Fruit fly (Drosophila melanogaster) whole organism, wandering third instar larva: ENCODE measurements around the gene CG7896.

ENCODE experiments used
- Abd-B ChIP-seq: fragments of >200 bp; optimal IDR thresholded peaks from 2 replicates; lab custom pipeline; 2017; ENCODE audit warnings: missing biosample characterization, missing genetic modification characterization
- CG32264 ChIP-seq: fragments of 200-800 bp; sonication (Bioruptor generic); optimal IDR thresholded peaks from 2 replicates; lab custom pipeline; 2016; ENCODE audit warnings: missing biosample characterization, missing genetic modification characterization
- CrebA ChIP-seq: fragments of 200-800 bp; sonication (Bioruptor generic); optimal IDR thresholded peaks from 2 replicates; lab custom pipeline; 2016; ENCODE audit warnings: missing biosample characterization, mild to moderate bottlenecking, missing genetic modification characterization, borderline replicate concordance
- Dif ChIP-seq: fragments of 200-275, 200-300 bp; sonication (Bioruptor generic); optimal IDR thresholded peaks from 2 replicates; lab custom pipeline; 2018; ENCODE audit warnings: missing biosample characterization, missing genetic modification characterization; ENCODE audit not compliant: partially characterized antibody
- HLH106 ChIP-seq: fragments of 200-800 bp; optimal IDR thresholded peaks from 3 replicates; lab custom pipeline; 2019; ENCODE audit warnings: missing biosample characterization, mild to moderate bottlenecking, missing genetic modification characterization, moderate library complexity
- Hnf4 ChIP-seq: fragments of 200-800 bp; sonication (Bioruptor generic); optimal IDR thresholded peaks from 2 replicates; lab custom pipeline; 2016; ENCODE audit warnings: missing biosample characterization, mild to moderate bottlenecking, missing genetic modification characterization
- Hr78 ChIP-seq: fragments of >200 bp; optimal IDR thresholded peaks from 2 replicates; lab custom pipeline; 2017; ENCODE audit warnings: missing biosample characterization, missing genetic modification characterization
- Hr83 ChIP-seq: fragments of 200-300 bp; sonication (Bioruptor generic); optimal IDR thresholded peaks from 2 replicates; lab custom pipeline; 2016; ENCODE audit warnings: missing biosample characterization, mild to moderate bottlenecking, missing genetic modification characterization, moderate library complexity; ENCODE audit not compliant: poor library complexity, severe bottlenecking
- Jra ChIP-seq: sonication (Bioruptor generic); optimal IDR thresholded peaks from 2 replicates; lab custom pipeline; 2016; ENCODE audit warnings: missing biosample characterization, missing genetic modification characterization
- Mio ChIP-seq: sonication (Bioruptor generic); optimal IDR thresholded peaks from 2 replicates; lab custom pipeline; 2016; ENCODE audit warnings: missing biosample characterization, missing genetic modification characterization
- Myc ChIP-seq: fragments of >200 bp; optimal IDR thresholded peaks from 2 replicates; lab custom pipeline; 2017
- N ChIP-seq: fragments of >200 bp; optimal IDR thresholded peaks from 2 replicates; lab custom pipeline; 2018; ENCODE audit warnings: missing biosample characterization, missing external identifiers, missing genetic modification characterization
- OdsH ChIP-seq: fragments of 200-800 bp; sonication (Bioruptor generic); optimal IDR thresholded peaks from 2 replicates; lab custom pipeline; 2016; ENCODE audit warnings: missing biosample characterization, mild to moderate bottlenecking, missing genetic modification characterization
- Rel ChIP-seq, 2 experiments: fragments of 200-800 bp; sonication (Bioruptor generic) in 1 of 2; optimal IDR thresholded peaks; 2 replicates in 1 of 2; 3 replicates in 1 of 2; lab custom pipeline; 2016 to 2019; ENCODE audit warnings: mild to moderate bottlenecking in 2 of 2, missing biosample characterization in 2 of 2, missing genetic modification characterization in 2 of 2, moderate library complexity in 1 of 2
- Vsx2 ChIP-seq: fragments of 200-300, 225-300 bp; sonication (Bioruptor generic); optimal IDR thresholded peaks from 2 replicates; lab custom pipeline; 2018; ENCODE audit warnings: missing biosample characterization, missing genetic modification characterization; ENCODE audit not compliant: partially characterized antibody
- br ChIP-seq: fragments of 200-800 bp; sonication (Bioruptor generic); optimal IDR thresholded peaks from 2 replicates; lab custom pipeline; 2016; ENCODE audit warnings: missing biosample characterization, missing genetic modification characterization
- brk ChIP-seq: fragments of 200-800 bp; sonication (Bioruptor generic); optimal IDR thresholded peaks from 2 replicates; lab custom pipeline; 2016; ENCODE audit warnings: missing biosample characterization, mild to moderate bottlenecking, missing genetic modification characterization
- dmrt93B ChIP-seq: fragments of 200-800 bp; sonication (Bioruptor generic); optimal IDR thresholded peaks from 2 replicates; lab custom pipeline; 2018; ENCODE audit warnings: missing biosample characterization, mild to moderate bottlenecking, missing genetic modification characterization
- ey ChIP-seq: fragments of 200-800 bp; sonication (Bioruptor generic); optimal IDR thresholded peaks from 2 replicates; lab custom pipeline; 2016; ENCODE audit warnings: missing biosample characterization, missing genetic modification characterization
- foxo ChIP-seq, 2 experiments: fragments of 200-800 bp; sonication (Bioruptor generic); optimal IDR thresholded peaks; 2 replicates in 1 of 2; 3 replicates in 1 of 2; lab custom pipeline; 2016 to 2017; ENCODE audit warnings: missing biosample characterization in 2 of 2, missing genetic modification characterization in 2 of 2
- jim ChIP-seq: fragments of 175-275, 200-325 bp; sonication (Bioruptor generic); optimal IDR thresholded peaks from 2 replicates; lab custom pipeline; 2016; ENCODE audit warnings: missing biosample characterization, mild to moderate bottlenecking, missing genetic modification characterization
- lola ChIP-seq: fragments of >200 bp; optimal IDR thresholded peaks from 2 replicates; lab custom pipeline; 2017; ENCODE audit warnings: missing biosample characterization, missing genetic modification characterization
- psq ChIP-seq: fragments of 200-800 bp; sonication (Bioruptor generic); optimal IDR thresholded peaks from 3 replicates; lab custom pipeline; 2017; ENCODE audit warnings: missing biosample characterization, mild to moderate bottlenecking, missing genetic modification characterization, moderate library complexity
- rgr ChIP-seq: fragments of 200-800 bp; sonication (Bioruptor generic); optimal IDR thresholded peaks from 3 replicates; lab custom pipeline; 2016; ENCODE audit warnings: missing biosample characterization, mild to moderate bottlenecking, missing genetic modification characterization
- tai ChIP-seq: sonication (Bioruptor generic); optimal IDR thresholded peaks from 2 replicates; lab custom pipeline; 2016; ENCODE audit warnings: missing biosample characterization, missing genetic modification characterization
- woc ChIP-seq: sonication (Bioruptor generic); optimal IDR thresholded peaks from 2 replicates; lab custom pipeline; 2016; ENCODE audit warnings: missing biosample characterization, mild to moderate bottlenecking, missing genetic modification characterization

CG7896 gene

DNA sequence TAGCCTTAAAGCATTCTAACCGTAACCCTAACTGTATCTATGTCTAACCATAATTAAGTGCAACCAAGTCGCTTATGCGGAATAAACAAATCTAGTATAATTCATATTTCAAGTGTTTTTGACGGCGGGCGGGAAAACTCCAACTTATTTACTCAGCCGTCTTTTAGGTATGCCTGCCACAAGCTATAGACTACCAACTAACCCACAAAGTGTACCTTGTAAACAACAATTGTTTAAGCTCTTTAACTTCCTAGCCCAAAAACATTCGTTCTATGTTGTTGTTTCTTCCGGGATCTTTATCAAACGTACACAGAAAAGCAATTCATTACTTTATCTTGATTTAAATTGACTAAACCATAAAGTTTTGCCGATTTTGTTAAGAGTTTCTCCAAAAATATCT is 7.5 kb downstream of the CG7896 start:
- TF ChIP-seq Dif (GFP tag; lab: Kevin White, UChicago), result no peak
- TF ChIP-seq Abd-B (GFP tag; lab: Kevin White, UChicago), result no peak
- TF ChIP-seq Jra (GFP tag; lab: Kevin White, UChicago), result no peak
- no peak for TF ChIP-seq brk
- TF ChIP-seq br (GFP tag; lab: Kevin White, UChicago), result no peak
- TF ChIP-seq N (GFP tag; lab: Kevin White, UChicago), result no peak
- TF ChIP-seq psq (GFP tag; lab: Kevin White, UChicago), result no peak
- no peak for TF ChIP-seq Mio
- no peak for TF ChIP-seq jim (GFP tag; lab: Kevin White, UChicago)
- TF ChIP-seq CrebA (GFP tag; lab: Kevin White, UChicago), result no peak
- no peak for TF ChIP-seq lola (GFP tag; lab: Kevin White, UChicago)
- TF ChIP-seq Hr78, result no peak
- no peak for TF ChIP-seq HLH106 (tag; lab: Kevin White, UChicago)
- no peak for TF ChIP-seq CG32264 (GFP tag; lab: Kevin White, UChicago)
- no peak for TF ChIP-seq OdsH (GFP tag; lab: Kevin White, UChicago)

DNA sequence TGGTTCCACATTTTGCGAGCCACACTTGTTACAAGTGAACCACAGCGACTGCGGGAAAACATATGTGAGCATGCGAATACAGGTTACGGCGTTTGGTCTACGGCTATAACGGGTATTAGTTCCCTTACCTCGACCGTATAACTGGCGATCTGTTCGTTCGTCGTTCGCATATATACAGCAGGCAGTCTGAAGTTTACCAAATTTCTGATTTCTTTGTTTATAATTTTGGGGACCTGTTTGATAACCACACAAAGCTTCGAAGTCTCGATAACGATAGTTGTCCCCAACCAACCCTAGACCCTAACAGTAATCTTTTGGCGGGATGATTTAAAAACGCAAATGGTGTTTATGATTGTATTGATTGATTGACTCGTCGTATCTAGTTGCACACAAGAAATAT is 9.9 kb downstream of the CG7896 start, which contains the start of gene Acph-1:
Gene Acph-1, minus strand, starts transcription at position 278 of the 400 bp plus-strand sequence.
- no peak for TF ChIP-seq Jra (GFP tag; lab: Kevin White, UChicago)
- no peak for TF ChIP-seq Rel (GFP tag; optimal IDR thresholded peaks at IDR 0.05; lab: Kevin White, UChicago)
- peak; percentile 36 for TF ChIP-seq Rel (tag; optimal IDR thresholded peaks at IDR 0.05; lab: Kevin White, UChicago)
- no peak for TF ChIP-seq foxo (GFP tag; optimal IDR thresholded peaks at IDR 0.05; lab: Kevin White, UChicago)
- TF ChIP-seq OdsH (GFP tag; lab: Kevin White, UChicago), result no peak
- peak; percentile 61 for TF ChIP-seq rgr (GFP tag; lab: Kevin White, UChicago)
- TF ChIP-seq psq (GFP tag; lab: Kevin White, UChicago), result no peak

DNA sequence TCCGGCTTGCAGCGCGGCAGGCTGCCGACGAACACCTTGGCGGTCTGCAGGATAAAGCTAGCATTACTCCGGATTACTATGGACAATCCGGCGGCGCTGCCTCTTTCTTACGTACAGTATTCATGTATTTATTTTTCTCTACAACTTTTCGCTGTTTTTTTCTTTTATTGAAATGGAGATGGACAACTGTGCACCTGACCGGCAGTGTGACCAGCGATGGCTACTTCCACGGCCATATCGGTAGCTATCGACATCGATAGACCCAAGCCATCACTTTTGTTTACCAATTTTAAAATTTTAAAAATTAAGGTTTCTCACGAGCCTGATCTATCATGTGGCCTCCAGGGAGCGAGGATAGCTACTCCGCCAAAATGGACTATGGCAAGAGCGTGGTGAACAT is 11.8 kb downstream of the CG7896 start, which contains the start of the genes CG7903 and Sas-6:
Gene CG7903, minus strand, starts transcription at position 197 of the 400 bp plus-strand sequence.
Gene Sas-6, plus strand, starts transcription at position 323 of the 400 bp plus-strand sequence.
- TF ChIP-seq foxo (GFP tag; optimal IDR thresholded peaks at IDR 0.05; lab: Kevin White, UChicago) (no peak), jim (GFP tag; lab: Kevin White, UChicago) (peak; percentile 13), Hr83 (GFP tag; lab: Kevin White, UChicago) (peak; percentile 42), tai (GFP tag; lab: Kevin White, UChicago) (no peak)
- TF ChIP-seq, all 38 proteins: peak for 2

DNA sequence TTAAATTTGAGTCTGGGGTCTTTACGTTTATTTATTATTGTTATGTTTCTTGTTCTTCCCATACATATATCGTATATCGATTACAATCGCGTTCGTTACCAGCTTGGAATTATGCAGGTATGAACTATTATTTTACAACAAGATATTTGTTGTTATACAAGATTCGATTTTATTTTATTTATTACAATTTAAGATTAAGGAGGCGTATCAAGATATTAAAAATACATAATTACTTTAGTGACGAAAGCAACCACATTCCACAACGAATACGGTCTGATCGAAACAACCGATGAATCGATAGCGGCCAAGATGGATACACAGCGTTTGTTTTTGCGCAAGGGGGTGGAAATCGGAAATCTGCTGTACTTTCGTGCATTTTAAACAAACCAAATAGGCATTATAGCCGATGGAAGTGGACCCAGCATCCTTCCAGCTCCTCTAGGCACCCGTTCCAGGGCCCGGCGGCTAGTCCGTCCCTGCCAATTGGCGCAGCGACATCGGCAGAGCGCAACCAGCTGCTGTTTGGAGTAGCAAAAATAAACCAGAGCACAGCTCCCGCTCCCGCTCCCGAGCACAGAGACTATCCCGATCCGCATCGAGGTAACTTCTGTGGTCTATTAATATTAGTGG is 14.5 kb downstream of the CG7896 start, which contains the start of the genes CG15525 and CG11504:
Gene CG15525, minus strand, starts transcription at position 70 of the 630 bp plus-strand sequence.
Gene CG11504, plus strand, starts transcription at position 294 of the 630 bp plus-strand sequence.
- TF ChIP-seq HLH106 (tag; lab: Kevin White, UChicago), result peak; percentile 7
- TF ChIP-seq OdsH (GFP tag; lab: Kevin White, UChicago), result peak; percentile 54
- TF ChIP-seq Rel (GFP tag; optimal IDR thresholded peaks at IDR 0.05; lab: Kevin White, UChicago), result no peak
- peak; percentile 67 for TF ChIP-seq Rel (tag; optimal IDR thresholded peaks at IDR 0.05; lab: Kevin White, UChicago)
- peak; percentile 28 for TF ChIP-seq Myc (lab: Kevin White, UChicago)
- no peak for TF ChIP-seq Hnf4 (GFP tag; lab: Kevin White, UChicago)
- TF ChIP-seq woc (GFP tag; lab: Kevin White, UChicago), result no peak
- peak; percentile 51 for TF ChIP-seq ey (GFP tag; lab: Kevin White, UChicago)
- no peak for TF ChIP-seq Hr83 (GFP tag; lab: Kevin White, UChicago)

DNA sequence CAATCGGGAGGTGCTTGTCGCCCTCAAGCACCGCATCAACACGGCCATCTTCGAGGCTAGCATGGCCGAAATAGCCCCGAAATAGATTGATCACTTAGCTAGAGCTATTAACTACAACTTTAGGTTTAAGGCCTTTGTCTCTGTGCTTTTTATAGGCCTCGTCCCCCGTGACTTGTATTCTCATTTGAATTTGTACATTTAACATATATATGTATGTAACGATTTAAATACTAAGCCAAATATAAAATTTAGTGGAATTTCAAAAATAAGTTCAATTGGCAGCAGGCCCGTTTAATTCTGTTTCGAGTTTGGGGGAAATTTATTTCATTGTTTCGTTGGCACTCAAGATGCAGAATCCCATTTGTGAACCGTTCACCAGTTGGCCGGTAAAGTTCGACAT is 16.3 kb downstream of the CG7896 start, which contains the start of gene CG34298:
Gene CG34298, plus strand, starts transcription at position 301 of the 400 bp plus-strand sequence.
- TF ChIP-seq brk (no peak), CrebA (GFP tag; lab: Kevin White, UChicago) (no peak), tai (GFP tag; lab: Kevin White, UChicago) (no peak), dmrt93B (GFP tag; lab: Kevin White, UChicago) (no peak), Dif (GFP tag; lab: Kevin White, UChicago) (no peak), Vsx2 (GFP tag; lab: Kevin White, UChicago) (no peak)
- TF ChIP-seq, all 38 proteins: peak for 0
